Worm (Caenorhabditis elegans) whole organism, midembryonic: Measurements from ENCODE around the gene C09B9.2.

Experiments used
- T22C8.4 ChIP-seq: fragments of 200-800 bp; sonication (Bioruptor generic); IDR thresholded peaks from 2 replicates; pipeline ENCODE4 v1.3.6; 2022; ENCODE audit warnings: missing genetic modification characterization, missing compliant biosample characterization
- cog-1 ChIP-seq: sonication (generic microtip); optimal IDR thresholded peaks from 2 replicates; lab custom pipeline; 2016; ENCODE audit warnings: missing genetic modification characterization, missing compliant biosample characterization
- flt-1 ChIP-seq: fragments of 200-800 bp; sonication (Bioruptor generic); IDR thresholded peaks from 2 replicates; pipeline ENCODE4 v1.3.6; 2022; ENCODE audit warnings: missing genetic modification characterization, missing compliant biosample characterization
- klf-2 ChIP-seq: fragments of 200-800 bp; sonication (Bioruptor generic); conservative IDR thresholded peaks from 2 replicates; pipeline ENCODE4 v1.3.6; 2022; ENCODE audit warnings: missing genetic modification reagents, missing genetic modification characterization, missing compliant biosample characterization
- tab-1 ChIP-seq: fragments of 200-800 bp; sonication (Bioruptor generic); IDR thresholded peaks from 2 replicates; pipeline ENCODE4 v1.3.6; 2022; ENCODE audit warnings: missing genetic modification characterization, missing compliant biosample characterization

ce11 chrIV:5054297-5054696 is 25.2 kb downstream of the C09B9.2 start:
- no peak for TF ChIP-seq tab-1 (GFP tag; lab: Robert Waterston, UW)
- no peak for TF ChIP-seq cog-1 (tag; lab: Kevin White, UChicago)
- no peak for TF ChIP-seq flt-1
- no peak for TF ChIP-seq klf-2 (GFP tag; lab: Robert Waterston, UW)
- TF ChIP-seq T22C8.4 (GFP tag; lab: Robert Waterston, UW) = no peak
